Worm (Caenorhabditis elegans): Measurements from ENCODE around the gene F37A4.2.

- TF ChIP-seq ztf-11 (tag; optimal IDR thresholded peaks at IDR 0.05): no peak
- TF ChIP-seq nhr-12 (tag; optimal IDR thresholded peaks at IDR 0.05): no peak
- no peak for TF ChIP-seq ztf-1 (GFP tag; conservative IDR thresholded peaks at IDR 0.05)
- TF ChIP-seq sem-4 (tag; optimal IDR thresholded peaks at IDR 0.05): no peak
- TF ChIP-seq peb-1 (tag; optimal IDR thresholded peaks at IDR 0.05): no peak
- TF ChIP-seq unc-62 (GFP tag; optimal IDR thresholded peaks at IDR 0.05): no peak
- no peak for TF ChIP-seq unc-39 (tag; optimal IDR thresholded peaks at IDR 0.05)
- TF ChIP-seq aly-2 (tag; optimal IDR thresholded peaks at IDR 0.05): no peak
- TF ChIP-seq ztf-4 (tag; optimal IDR thresholded peaks at IDR 0.05): no peak
Measured at ce11 chrIII:6677304-6677703, 45.0 kb upstream of the F37A4.2 start.

All from whole organism, L2 larva.